Fruit fly (Drosophila melanogaster) whole organism: Measurements from ENCODE around the gene Swt1.

Experiments
- CG8478 ChIP-seq: fragments of >200 bp; optimal IDR thresholded peaks from 2 replicates; lab custom pipeline; 2018; ENCODE audit warnings: inconsistent platforms
- Dll ChIP-seq: fragments of >200 bp; optimal IDR thresholded peaks from 2 replicates; lab custom pipeline; 2017
- EcR ChIP-seq, 2 experiments: fragments of >200 bp; optimal IDR thresholded peaks; 2 replicates each; lab custom pipeline; 2017; ENCODE audit warnings: missing biosample characterization in 2 of 2, missing genetic modification characterization in 2 of 2, missing genetic modification reagents in 2 of 2
- pan ChIP-seq: fragments of >200 bp; optimal IDR thresholded peaks from 2 replicates; lab custom pipeline; 2017
- psq ChIP-seq: fragments of >200 bp; optimal IDR thresholded peaks from 2 replicates; lab custom pipeline; 2017
- usp ChIP-seq: fragments of >200 bp; optimal IDR thresholded peaks from 2 replicates; lab custom pipeline; 2017; ENCODE audit warnings: missing biosample characterization, missing genetic modification characterization, mixed read lengths

Gene Swt1

DNA sequence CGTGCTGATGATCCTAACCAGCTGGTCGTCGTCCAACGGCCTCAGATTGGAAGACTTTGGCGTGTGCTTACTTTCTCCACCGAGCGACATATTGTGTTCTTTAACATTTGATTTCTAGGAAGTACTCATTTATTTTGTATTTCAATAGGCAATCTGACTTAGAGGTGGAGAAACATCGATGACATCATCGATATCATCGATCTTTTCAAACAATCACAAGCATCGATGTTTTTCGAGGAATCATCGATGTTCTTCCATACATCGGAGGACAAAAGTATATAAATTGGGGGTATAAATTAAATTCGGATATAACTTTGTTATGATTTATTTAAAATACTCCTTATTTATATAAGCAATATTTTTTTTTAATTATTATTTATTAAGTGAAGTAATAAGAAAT lies at the start of gene Swt1:
Gene Swt1 (minus strand): TSS at position 177 of the 400 bp plus-strand sequence.
- no peak for TF ChIP-seq pan (lab: Kevin White, UChicago)
- TF ChIP-seq usp (GFP tag; lab: Kevin White, UChicago): no peak
- no peak for TF ChIP-seq Dll (lab: Kevin White, UChicago)
- no peak for TF ChIP-seq EcR (GFP tag; optimal IDR thresholded peaks at IDR 0.05; lab: Kevin White, UChicago)
- TF ChIP-seq CG8478 (lab: Kevin White, UChicago): no peak
- TF ChIP-seq psq: no peak

DNA sequence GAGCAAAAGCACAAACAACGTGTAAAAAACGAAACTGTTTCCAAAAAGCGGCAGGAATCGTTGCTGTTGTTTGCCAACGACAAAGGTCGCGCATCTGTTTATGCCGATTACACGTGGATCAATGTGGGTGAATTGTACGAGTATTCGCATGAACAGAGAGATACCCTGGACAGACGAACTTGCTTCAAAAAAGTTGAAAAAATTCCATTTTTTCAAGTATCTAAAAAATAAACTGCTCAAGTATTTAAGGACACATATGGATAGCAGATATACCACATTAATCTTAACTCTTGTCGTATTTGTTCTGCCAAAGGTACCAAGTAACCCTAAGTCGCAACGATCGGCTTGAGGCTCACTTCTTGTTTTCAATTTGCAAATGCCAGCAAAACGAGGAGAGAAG lies 49.6 kb upstream of the Swt1 start:
- peak; percentile 58 for TF ChIP-seq pan (lab: Kevin White, UChicago)
- TF ChIP-seq psq: no peak

DNA sequence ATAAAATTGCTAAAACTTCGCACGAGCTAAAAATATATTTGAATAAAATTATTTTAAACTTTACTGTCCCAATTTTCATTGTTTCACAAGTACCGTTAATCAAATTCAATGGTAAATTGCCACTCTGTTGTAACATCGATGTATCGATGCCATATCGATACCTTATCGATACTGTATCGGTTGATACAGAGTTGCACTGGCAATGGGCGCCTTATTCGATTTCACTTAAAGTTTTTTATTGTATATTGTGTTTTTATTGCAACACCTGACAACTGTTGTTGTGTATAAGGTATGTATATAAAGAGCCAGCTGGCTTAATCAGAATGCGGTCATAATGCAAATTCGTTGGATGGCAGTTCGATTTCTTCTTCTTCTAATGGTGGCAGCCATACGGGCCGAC lies 48.0 kb upstream of the Swt1 start, which contains the start of gene CG43229:
Gene CG43229 (plus strand): TSS at position 246 of the 400 bp plus-strand sequence.
- TF ChIP-seq Dll (lab: Kevin White, UChicago): no peak
- TF ChIP-seq EcR (GFP tag; optimal IDR thresholded peaks at IDR 0.05; lab: Kevin White, UChicago): no peak
- no peak for TF ChIP-seq CG8478 (lab: Kevin White, UChicago)
- no peak for TF ChIP-seq psq
- TF ChIP-seq pan (lab: Kevin White, UChicago): no peak
- no peak for TF ChIP-seq usp (GFP tag; lab: Kevin White, UChicago)

DNA sequence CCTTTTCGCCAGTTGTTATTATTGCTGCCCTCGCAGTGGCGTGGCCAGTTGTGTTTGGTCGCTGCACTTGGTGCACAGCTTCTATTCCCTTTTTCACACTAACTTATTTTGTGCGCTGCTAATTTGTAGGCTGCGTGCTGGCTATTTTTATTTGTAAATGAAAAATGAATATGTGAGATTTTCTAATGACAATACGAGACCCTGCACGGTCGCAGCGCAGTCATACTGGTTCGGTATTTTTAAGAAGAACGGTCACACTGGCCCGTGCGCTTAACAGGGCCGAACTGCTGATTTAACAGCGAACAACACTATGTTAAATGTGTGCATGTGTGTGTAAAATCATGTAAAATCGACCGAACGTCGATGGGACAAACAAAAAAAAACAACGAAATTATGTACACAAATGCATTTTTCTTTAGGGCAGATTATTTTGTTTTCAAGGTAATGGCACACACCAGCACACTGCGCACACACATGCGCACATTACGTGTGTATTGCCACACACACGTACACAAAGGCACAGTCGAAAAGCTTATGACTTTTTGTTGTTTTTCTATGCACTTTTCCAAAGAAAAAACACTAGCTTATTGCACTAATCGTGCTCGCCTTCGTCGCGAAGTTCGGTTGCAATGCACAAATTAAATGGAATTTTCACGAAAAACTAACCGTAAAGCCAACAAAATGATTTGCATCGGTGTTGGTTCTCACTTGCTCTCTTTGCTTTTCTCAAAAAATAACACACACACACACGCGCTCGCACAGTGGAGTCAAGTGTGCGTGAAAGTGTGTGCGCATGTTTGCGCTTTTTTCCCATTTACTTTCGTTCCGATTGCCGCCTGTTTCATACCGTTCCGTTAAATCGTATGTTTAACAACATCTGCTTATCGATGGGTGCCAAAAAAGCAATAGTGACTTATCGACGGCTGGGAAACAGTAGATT lies 46.9 kb upstream of the Swt1 start, which contains the start of gene ari-1:
Gene ari-1 (minus strand): TSS at position 875 of the 940 bp plus-strand sequence.
- TF ChIP-seq Dll (lab: Kevin White, UChicago): no peak
- peak; percentile 68 for TF ChIP-seq CG8478 (lab: Kevin White, UChicago)

DNA sequence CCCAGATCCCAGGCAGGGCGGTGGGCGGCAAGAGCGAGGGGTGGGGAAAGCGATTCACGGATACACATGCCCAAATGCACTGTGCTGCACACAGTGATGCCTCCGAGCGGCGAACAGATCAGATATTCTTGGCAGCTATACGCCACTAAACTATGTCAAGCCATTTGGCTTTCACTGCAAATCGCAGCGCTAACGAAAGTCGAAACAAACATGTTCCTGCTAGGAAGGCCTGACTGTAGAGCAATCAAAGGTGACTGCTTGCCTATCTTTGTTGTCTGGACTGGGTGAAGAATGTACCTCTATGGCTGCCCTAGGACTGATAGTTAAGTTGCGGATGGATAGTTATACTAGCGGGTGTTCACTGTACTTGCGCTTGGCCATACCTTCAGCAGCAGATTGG lies 45.8 kb upstream of the Swt1 start:
- TF ChIP-seq CG8478 (lab: Kevin White, UChicago) (no peak), Dll (lab: Kevin White, UChicago) (no peak), psq (no peak), EcR (GFP tag; optimal IDR thresholded peaks at IDR 0.05; lab: Kevin White, UChicago) (no peak), pan (lab: Kevin White, UChicago) (no peak), usp (GFP tag; lab: Kevin White, UChicago) (no peak)

DNA sequence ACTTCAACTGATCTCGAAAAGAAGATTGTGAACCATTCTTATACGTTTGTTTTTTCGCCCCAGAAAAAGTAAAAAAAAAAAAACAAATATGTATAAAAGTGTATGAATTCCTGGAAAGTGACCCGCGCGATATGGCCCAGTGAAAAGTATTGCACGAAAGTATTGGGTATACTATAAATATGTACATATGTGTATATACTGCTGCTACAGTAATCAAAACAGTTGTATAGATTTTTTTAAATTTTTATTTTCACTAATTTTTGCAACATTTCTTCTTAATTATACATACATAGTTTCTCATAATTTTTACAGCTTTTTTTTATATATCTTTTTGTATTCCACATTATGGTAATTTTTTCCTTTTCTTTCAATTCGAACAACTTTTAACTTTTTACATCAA lies 39.9 kb upstream of the Swt1 start, which contains the start of gene CG43133:
Gene CG43133 (minus strand): TSS at position 11 of the 400 bp plus-strand sequence.
- no peak for TF ChIP-seq Dll (lab: Kevin White, UChicago)
- TF ChIP-seq usp (GFP tag; lab: Kevin White, UChicago): no peak
- no peak for TF ChIP-seq psq
- no peak for TF ChIP-seq EcR (GFP tag; optimal IDR thresholded peaks at IDR 0.05; lab: Kevin White, UChicago)
- TF ChIP-seq CG8478 (lab: Kevin White, UChicago): no peak
- no peak for TF ChIP-seq pan (lab: Kevin White, UChicago)

DNA sequence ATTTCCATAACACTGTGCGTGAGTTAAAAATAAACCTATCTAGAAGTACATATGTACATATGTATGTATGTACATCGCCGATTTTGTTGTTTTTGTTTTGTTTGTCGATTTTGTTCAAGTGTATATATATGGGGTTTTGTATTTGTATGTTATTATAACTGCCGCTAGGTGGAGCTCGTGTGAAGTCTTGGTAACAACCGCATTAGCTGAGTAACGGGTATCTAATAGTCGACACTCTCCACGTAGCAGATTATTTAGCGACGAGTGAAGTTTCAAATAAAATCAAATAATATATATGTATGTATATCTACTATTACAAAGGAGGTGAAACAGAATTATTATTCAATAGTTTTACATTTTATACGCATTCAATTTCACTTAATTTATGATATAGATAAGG lies 39.0 kb upstream of the Swt1 start:
- TF ChIP-seq EcR (GFP tag; optimal IDR thresholded peaks at IDR 0.05; lab: Kevin White, UChicago) (no peak), psq (no peak), Dll (lab: Kevin White, UChicago) (no peak), usp (GFP tag; lab: Kevin White, UChicago) (no peak), pan (lab: Kevin White, UChicago) (no peak), CG8478 (lab: Kevin White, UChicago) (no peak)

DNA sequence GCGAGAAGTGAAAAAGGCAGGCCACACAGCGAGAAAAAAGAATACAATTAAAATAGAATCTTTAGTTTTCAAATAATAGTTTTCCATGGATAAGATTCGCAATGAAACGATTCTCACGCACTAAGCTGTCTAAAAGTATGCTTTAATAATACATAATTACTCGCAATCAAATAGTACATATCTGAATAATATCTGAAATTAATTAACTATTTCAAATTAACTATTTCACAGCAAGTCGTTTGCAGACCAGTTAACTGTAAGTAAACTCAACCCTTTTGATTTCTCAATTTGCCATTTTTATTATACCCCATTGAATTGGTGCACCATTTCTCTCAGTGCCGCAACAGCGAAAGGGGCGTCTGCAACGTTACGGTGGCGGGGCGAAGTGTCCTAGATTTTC lies 35.2 kb upstream of the Swt1 start:
- TF ChIP-seq psq (no peak), EcR (GFP tag; optimal IDR thresholded peaks at IDR 0.05; lab: Kevin White, UChicago) (no peak), Dll (lab: Kevin White, UChicago) (no peak), CG8478 (lab: Kevin White, UChicago) (no peak), usp (GFP tag; lab: Kevin White, UChicago) (no peak), pan (lab: Kevin White, UChicago) (no peak)

DNA sequence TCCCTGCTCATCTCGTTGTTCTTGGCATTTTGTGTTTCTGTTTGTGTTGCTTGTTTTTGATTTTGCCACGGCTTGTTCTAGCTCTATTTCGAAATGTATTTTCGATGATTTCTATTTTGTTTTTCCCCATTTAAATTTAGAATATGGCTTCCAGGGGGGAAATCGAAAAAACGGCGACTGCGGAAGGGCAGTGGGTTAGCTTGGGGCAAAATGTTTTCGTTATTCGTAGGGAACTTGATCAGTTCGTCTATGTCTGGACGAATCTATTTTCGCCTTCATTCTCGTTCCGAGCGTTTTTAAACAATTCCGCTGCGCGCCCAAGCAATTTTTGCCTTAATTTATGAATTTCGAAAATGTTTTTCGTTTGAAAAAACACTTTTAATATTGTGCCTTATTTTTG lies 28.2 kb upstream of the Swt1 start:
- no peak for TF ChIP-seq Dll (lab: Kevin White, UChicago)
- TF ChIP-seq EcR (GFP tag; optimal IDR thresholded peaks at IDR 0.05; lab: Kevin White, UChicago): no peak
- TF ChIP-seq psq: no peak
- no peak for TF ChIP-seq pan (lab: Kevin White, UChicago)
- no peak for TF ChIP-seq CG8478 (lab: Kevin White, UChicago)
- TF ChIP-seq usp (GFP tag; lab: Kevin White, UChicago): no peak

DNA sequence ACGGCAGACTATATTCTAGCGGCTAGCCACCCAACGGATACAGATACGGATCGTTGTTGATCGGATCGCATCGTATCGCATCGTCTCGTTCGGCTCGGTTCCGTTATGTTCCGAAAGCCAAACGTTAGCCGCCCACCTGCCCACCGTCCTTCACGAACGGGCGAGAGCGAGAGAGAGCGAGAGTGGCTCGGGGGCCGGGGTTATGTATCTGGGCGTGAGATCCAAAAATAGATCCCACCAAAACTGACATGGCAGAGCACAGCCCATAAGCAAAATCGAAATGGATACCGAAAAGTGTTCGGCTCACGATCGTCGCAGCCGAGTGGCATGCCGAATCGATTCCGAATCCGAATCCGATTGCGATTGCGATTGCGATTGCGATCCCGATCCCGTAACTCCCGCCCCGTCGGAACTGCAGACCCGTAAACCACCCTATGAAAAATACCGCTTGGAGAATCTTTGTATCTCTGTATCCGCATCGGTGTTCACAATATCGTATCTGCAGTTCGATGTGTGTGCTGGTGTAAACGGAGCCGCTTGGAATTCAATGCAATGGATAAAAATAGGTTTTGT lies 26.6 kb upstream of the Swt1 start, which contains the start of gene wupA:
Gene wupA (minus strand): TSS at position 112 of the 573 bp plus-strand sequence.
- TF ChIP-seq CG8478 (lab: Kevin White, UChicago) (no peak), psq (no peak), EcR (GFP tag; optimal IDR thresholded peaks at IDR 0.05; lab: Kevin White, UChicago) (no peak), pan (lab: Kevin White, UChicago) (no peak), usp (GFP tag; lab: Kevin White, UChicago) (no peak), Dll (lab: Kevin White, UChicago) (no peak)

DNA sequence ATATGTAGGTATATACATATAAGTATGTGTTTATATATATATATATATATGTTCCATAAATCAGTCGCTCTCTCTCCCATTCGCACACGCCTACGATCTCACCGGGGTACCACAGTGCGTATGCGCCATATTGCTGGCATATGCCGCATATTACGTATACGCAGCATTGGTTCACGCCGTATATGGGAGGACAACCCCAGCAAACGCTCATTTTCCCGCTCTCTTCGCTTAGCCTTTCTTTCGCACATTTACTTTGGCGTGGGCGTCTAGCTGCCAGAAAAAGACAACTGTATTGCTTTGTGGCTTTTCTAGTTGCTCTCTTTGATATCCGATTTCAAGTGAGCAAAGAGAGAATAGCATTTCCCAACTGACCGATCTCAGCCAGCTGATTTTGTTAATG lies 24.5 kb upstream of the Swt1 start:
- TF ChIP-seq pan (lab: Kevin White, UChicago): no peak
- no peak for TF ChIP-seq EcR (GFP tag; optimal IDR thresholded peaks at IDR 0.05; lab: Kevin White, UChicago)
- TF ChIP-seq psq: no peak
- no peak for TF ChIP-seq CG8478 (lab: Kevin White, UChicago)
- TF ChIP-seq Dll (lab: Kevin White, UChicago): no peak
- no peak for TF ChIP-seq usp (GFP tag; lab: Kevin White, UChicago)
